Fruit fly (Drosophila melanogaster) whole organism, wandering third instar larva: ENCODE measurements around the gene Ero1L.

ENCODE experiments used
- Dif ChIP-seq: fragments of 200-275, 200-300 bp; sonication (Bioruptor generic); optimal IDR thresholded peaks from 2 replicates; lab custom pipeline; 2018; ENCODE audit warnings: missing biosample characterization, missing genetic modification characterization; ENCODE audit not compliant: partially characterized antibody
- N ChIP-seq: fragments of >200 bp; optimal IDR thresholded peaks from 2 replicates; lab custom pipeline; 2018; ENCODE audit warnings: missing biosample characterization, missing external identifiers, missing genetic modification characterization
- OdsH ChIP-seq: fragments of 200-800 bp; sonication (Bioruptor generic); optimal IDR thresholded peaks from 2 replicates; lab custom pipeline; 2016; ENCODE audit warnings: missing biosample characterization, mild to moderate bottlenecking, missing genetic modification characterization
- br ChIP-seq: fragments of 200-800 bp; sonication (Bioruptor generic); optimal IDR thresholded peaks from 2 replicates; lab custom pipeline; 2016; ENCODE audit warnings: missing biosample characterization, missing genetic modification characterization
- h ChIP-seq: fragments of 200-800 bp; sonication (Bioruptor generic); optimal IDR thresholded peaks from 3 replicates; lab custom pipeline; 2016; ENCODE audit warnings: missing biosample characterization, mild to moderate bottlenecking, missing genetic modification characterization
- lola ChIP-seq: fragments of >200 bp; optimal IDR thresholded peaks from 2 replicates; lab custom pipeline; 2017; ENCODE audit warnings: missing biosample characterization, missing genetic modification characterization
- sage ChIP-seq: fragments of 200-800 bp; sonication (Bioruptor generic); optimal IDR thresholded peaks from 2 replicates; lab custom pipeline; 2016; ENCODE audit warnings: missing biosample characterization, mild to moderate bottlenecking, missing genetic modification characterization
- tai ChIP-seq: sonication (Bioruptor generic); optimal IDR thresholded peaks from 2 replicates; lab custom pipeline; 2016; ENCODE audit warnings: missing biosample characterization, missing genetic modification characterization

- TF ChIP-seq br (GFP tag; lab: Kevin White, UChicago): no peak
- TF ChIP-seq h (GFP tag; lab: Kevin White, UChicago): peak; percentile 33
- peak; percentile 28 for TF ChIP-seq OdsH (GFP tag; lab: Kevin White, UChicago)
- no peak for TF ChIP-seq lola
- no peak for TF ChIP-seq sage (GFP tag; lab: Kevin White, UChicago)
- no peak for TF ChIP-seq Dif (GFP tag; lab: Kevin White, UChicago)
- no peak for TF ChIP-seq tai (GFP tag; lab: Kevin White, UChicago)
- no peak for TF ChIP-seq N (GFP tag; lab: Kevin White, UChicago)
Observed at dm6 chr3L:4138804-4139521, 31.2 kb upstream of the Ero1L start, which contains the start of the genes Rop and Ras64B.
